Worm (Caenorhabditis elegans): ENCODE results near the gene Y57G7A.11.

Gene Y57G7A.11

DNA sequence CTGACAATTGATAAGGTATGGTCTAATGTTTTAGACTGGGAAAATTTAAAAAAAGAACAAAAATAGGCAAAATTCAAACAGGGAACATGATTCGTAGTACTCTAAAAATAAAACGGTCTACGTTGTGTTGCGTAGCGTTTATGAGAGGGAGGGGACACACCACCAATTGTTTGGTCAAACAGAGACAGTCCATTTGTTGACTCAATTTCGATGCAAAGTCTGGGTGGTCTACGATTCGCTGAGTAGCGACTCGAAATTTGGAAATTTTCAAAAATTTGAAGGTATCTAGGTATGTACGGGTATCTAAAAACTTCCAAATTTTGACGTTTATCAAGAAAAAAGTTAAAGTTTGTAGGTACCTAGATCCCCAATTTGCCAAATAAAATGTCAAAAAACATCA lies 30.9 kb downstream of the Y57G7A.11 start:
- TF ChIP-seq tbx-37 (GFP tag; conservative IDR thresholded peaks at IDR 0.05) (no peak), hmg-4 (GFP tag; optimal IDR thresholded peaks at IDR 0.05) (no peak), hmbx-1 (tag; optimal IDR thresholded peaks at IDR 0.05) (no peak), pes-1 (GFP tag; IDR thresholded peaks at IDR 0.05) (no peak), ama-1 (optimal IDR thresholded peaks at IDR 0.05) (no peak), sea-1 (GFP tag; conservative IDR thresholded peaks at IDR 0.05) (no peak), tra-4 (tag; optimal IDR thresholded peaks at IDR 0.05) (no peak), aly-1 (tag; optimal IDR thresholded peaks at IDR 0.05) (no peak), ets-7 (tag; optimal IDR thresholded peaks at IDR 0.05) (no peak), tbx-11 (GFP tag; IDR thresholded peaks at IDR 0.05) (no peak), F13C5.2 (tag; optimal IDR thresholded peaks at IDR 0.05) (no peak), B0310.2 (tag; optimal IDR thresholded peaks at IDR 0.05) (no peak), hnd-1 (tag; optimal IDR thresholded peaks at IDR 0.05) (no peak), flt-1 (GFP tag; IDR thresholded peaks at IDR 0.05) (no peak), ceh-13 (GFP tag; optimal IDR thresholded peaks at IDR 0.05) (no peak), ceh-36 (tag; optimal IDR thresholded peaks at IDR 0.05) (no peak), scrt-1 (GFP tag; IDR thresholded peaks at IDR 0.05) (no peak)

DNA sequence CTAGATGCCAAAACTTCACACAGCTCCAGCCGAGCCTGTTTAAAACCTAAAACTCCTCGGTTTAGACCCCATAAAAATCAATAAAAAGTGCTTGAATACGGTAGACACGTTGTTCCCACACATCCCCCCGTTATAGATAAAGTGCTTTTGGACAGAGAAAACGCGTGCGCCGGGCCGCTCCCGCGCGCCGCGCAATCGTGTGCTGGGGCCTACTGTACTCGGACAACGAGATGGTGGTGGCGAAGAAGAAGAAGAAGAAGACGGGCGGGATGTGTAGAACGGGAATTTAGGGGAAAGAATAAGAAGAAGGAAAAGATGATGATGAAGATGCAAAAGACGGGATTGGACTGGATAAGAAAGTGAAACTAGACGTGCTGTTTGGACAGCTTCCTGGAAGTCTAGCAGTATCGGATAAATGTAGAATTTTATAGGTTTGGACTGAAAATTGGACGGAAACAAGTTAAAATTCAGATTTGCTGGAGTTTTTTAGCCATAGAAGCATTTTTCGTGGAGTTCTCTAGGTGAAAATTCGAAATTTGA lies 32.2 kb downstream of the Y57G7A.11 start:
- TF ChIP-seq F13C5.2 (tag; optimal IDR thresholded peaks at IDR 0.05) (no peak), aly-1 (tag; optimal IDR thresholded peaks at IDR 0.05) (no peak), ets-7 (tag; optimal IDR thresholded peaks at IDR 0.05) (no peak), hmg-4 (GFP tag; optimal IDR thresholded peaks at IDR 0.05) (peak; percentile 8), sea-1 (GFP tag; conservative IDR thresholded peaks at IDR 0.05) (no peak)

DNA sequence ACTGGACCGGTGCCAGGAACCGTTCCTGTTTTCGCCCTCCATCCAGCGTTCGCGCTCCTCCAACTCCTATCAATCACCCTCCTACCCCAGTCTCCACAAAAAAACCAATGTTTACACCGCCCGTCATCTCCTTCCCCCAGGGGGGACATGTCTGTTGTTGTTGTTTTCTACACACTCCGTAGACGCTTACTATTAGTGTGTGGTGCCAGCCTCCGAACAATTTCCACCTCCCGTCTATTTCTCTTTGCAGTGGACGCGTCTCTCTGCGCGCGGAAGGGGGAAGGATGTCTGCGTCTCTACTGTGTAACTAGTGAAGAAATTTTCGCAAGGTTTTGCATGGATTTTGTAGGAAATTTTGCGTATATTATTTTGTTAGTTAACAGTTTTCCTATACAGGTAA lies 34.2 kb downstream of the Y57G7A.11 start:
- peak; percentile 18 for TF ChIP-seq hmg-4 (GFP tag; optimal IDR thresholded peaks at IDR 0.05)
- TF ChIP-seq F13C5.2 (tag; optimal IDR thresholded peaks at IDR 0.05), result peak; percentile 32
- peak; percentile 29 for TF ChIP-seq aly-1 (tag; optimal IDR thresholded peaks at IDR 0.05)
- TF ChIP-seq ceh-13 (GFP tag; optimal IDR thresholded peaks at IDR 0.05), result no peak

DNA sequence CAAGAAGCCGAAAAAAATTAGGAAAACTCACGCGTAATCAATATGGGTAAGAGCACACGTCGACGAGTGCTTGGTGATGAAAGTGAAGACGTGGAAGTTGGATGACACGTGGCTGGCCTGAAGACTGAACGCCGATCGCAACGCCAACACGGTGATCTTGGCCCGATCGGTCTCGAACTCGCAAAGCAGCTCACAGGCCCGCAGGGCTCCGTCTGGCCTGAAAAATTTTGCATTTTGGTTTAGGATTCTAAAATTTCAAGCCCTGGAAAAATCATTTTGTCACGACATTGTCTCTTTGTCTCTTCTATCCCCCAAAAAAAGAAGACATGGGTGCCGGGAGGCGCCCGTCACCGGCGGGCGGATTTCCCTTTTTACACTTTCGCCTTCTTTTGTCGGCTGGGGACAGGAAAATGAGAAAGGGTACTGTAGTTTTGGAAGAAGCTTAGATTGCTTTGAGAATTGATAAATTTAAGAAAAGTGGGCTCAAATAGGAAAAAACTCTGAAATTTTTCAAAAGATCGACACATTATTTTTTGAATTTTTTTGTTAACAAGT lies 35.4 kb downstream of the Y57G7A.11 start:
- TF ChIP-seq tbx-37 (GFP tag; conservative IDR thresholded peaks at IDR 0.05) (no peak), scrt-1 (GFP tag; IDR thresholded peaks at IDR 0.05) (0 out of 2 replicates have a peak, but pooled peaks have one; percentile 24), B0310.2 (tag; optimal IDR thresholded peaks at IDR 0.05) (no peak), pes-1 (GFP tag; IDR thresholded peaks at IDR 0.05) (peak; percentile 17; the same call in 1 of the 2 replicates)

DNA sequence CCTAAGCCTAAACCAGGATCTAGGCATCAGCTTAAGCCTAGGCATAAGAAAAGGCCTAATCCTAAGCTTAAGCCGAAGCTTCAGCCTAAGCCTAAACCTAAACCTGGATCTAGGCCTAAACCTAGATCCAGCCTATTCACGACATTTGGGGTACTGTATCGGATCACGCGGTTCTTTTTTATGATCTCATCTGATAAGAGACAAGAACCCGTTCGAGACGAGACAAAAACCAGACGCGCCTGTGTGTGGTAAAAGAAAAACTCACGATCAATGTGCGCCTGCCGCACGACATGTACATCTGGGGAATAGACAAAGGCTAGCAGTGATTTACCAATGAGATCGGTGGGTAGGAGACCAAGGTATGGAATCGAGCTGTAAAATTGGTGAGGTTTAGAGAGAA lies 36.2 kb downstream of the Y57G7A.11 start:
- no peak for TF ChIP-seq hmg-4 (GFP tag; optimal IDR thresholded peaks at IDR 0.05)
- no peak for TF ChIP-seq hnd-1 (tag; optimal IDR thresholded peaks at IDR 0.05)
- no peak for TF ChIP-seq pes-1 (GFP tag; IDR thresholded peaks at IDR 0.05)
- TF ChIP-seq tbx-37 (GFP tag; conservative IDR thresholded peaks at IDR 0.05), result no peak
- TF ChIP-seq ets-7 (tag; optimal IDR thresholded peaks at IDR 0.05), result no peak
- TF ChIP-seq hmbx-1 (tag; optimal IDR thresholded peaks at IDR 0.05), result no peak
- TF ChIP-seq ceh-36 (tag; optimal IDR thresholded peaks at IDR 0.05), result no peak
- no peak for TF ChIP-seq ama-1 (optimal IDR thresholded peaks at IDR 0.05)

DNA sequence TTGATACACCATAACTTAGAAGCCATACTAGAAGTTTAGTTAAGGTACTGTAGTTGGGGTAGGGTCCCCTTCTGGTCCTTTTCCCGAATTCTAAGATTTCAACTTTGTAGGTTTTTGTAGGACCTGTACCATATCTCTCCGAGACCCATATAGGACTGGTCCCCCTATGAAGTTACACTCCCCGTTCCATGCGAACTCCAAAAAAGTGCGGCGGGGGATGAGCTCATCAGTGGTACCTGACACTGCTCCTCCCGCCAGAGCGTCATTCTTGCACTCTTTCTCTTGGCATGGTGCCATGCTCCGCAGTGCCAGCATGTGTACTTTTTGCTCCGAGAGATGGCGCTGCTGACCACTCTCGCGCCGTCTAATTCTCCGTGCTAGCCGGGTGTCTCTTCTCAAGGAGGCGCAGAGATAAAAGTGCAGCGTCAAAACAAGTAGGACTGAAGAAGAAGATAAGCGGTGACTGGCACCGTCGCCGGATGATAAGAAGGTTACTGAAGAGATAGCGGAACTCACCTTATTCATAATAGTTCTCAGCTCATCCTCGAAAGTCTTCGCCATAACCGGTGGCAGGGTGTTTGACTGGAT lies 37.2 kb downstream of the Y57G7A.11 start:
- 0 out of 2 replicates have a peak, but pooled peaks have one; percentile 42 for TF ChIP-seq scrt-1 (GFP tag; IDR thresholded peaks at IDR 0.05)
- TF ChIP-seq hmg-4 (GFP tag; optimal IDR thresholded peaks at IDR 0.05), result no peak

DNA sequence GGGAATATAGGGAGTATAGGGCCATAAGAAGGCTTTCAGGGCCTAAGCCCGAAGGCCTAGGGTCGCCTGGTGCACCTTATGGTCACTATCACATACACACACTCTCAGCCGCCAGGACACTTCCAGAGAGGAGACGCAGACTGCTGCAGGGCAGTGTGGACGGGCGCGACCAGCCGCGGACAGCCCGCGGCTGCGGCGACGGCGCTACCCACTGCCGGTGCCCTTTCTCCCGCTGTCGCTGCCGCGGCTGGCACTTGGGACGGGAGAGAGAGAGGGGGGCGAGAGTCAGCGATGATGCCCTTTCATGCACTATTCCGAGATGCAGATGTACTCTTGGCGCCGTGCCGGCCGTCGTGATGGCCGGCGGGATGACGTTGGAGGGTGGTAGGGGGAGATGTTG lies 38.8 kb downstream of the Y57G7A.11 start:
- TF ChIP-seq ceh-13 (GFP tag; optimal IDR thresholded peaks at IDR 0.05) (no peak), tbx-11 (GFP tag; IDR thresholded peaks at IDR 0.05) (no peak), scrt-1 (GFP tag; IDR thresholded peaks at IDR 0.05) (no peak), tra-4 (tag; optimal IDR thresholded peaks at IDR 0.05) (no peak), hmbx-1 (tag; optimal IDR thresholded peaks at IDR 0.05) (no peak), ama-1 (optimal IDR thresholded peaks at IDR 0.05) (no peak), hnd-1 (tag; optimal IDR thresholded peaks at IDR 0.05) (no peak), pes-1 (GFP tag; IDR thresholded peaks at IDR 0.05) (no peak; the same call in 1 of the 2 replicates), aly-1 (tag; optimal IDR thresholded peaks at IDR 0.05) (no peak), sea-1 (GFP tag; conservative IDR thresholded peaks at IDR 0.05) (no peak), ets-7 (tag; optimal IDR thresholded peaks at IDR 0.05) (no peak), F13C5.2 (tag; optimal IDR thresholded peaks at IDR 0.05) (no peak), ceh-36 (tag; optimal IDR thresholded peaks at IDR 0.05) (no peak), hmg-4 (GFP tag; optimal IDR thresholded peaks at IDR 0.05) (no peak), B0310.2 (tag; optimal IDR thresholded peaks at IDR 0.05) (no peak), flt-1 (GFP tag; IDR thresholded peaks at IDR 0.05) (no peak)

DNA sequence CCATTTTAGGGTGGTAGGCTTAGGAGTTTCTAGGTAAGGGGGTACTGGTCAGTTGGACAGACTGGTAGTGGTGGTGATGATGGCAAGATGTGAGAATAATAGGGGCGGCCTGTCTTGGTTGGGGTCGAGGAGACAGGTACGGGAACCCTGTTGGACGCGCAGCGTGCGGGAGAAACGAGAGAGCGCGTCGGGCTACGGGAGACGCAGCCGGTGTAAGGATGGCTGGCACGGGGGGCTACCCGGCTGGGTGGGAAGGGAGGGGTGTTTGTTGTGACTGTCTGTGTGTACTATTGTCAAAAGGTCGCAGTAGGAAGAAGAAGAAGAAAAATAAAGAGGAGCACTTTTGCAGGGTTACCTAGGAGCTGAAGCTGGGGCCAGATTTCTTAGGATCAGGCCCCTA lies 40.2 kb downstream of the Y57G7A.11 start:
- TF ChIP-seq pes-1 (GFP tag; IDR thresholded peaks at IDR 0.05) (no peak), tbx-37 (GFP tag; conservative IDR thresholded peaks at IDR 0.05) (no peak), hmg-4 (GFP tag; optimal IDR thresholded peaks at IDR 0.05) (no peak), ceh-13 (GFP tag; optimal IDR thresholded peaks at IDR 0.05) (no peak), sea-1 (GFP tag; conservative IDR thresholded peaks at IDR 0.05) (no peak), tbx-11 (GFP tag; IDR thresholded peaks at IDR 0.05) (no peak), aly-1 (tag; optimal IDR thresholded peaks at IDR 0.05) (no peak), scrt-1 (GFP tag; IDR thresholded peaks at IDR 0.05) (no peak), ama-1 (optimal IDR thresholded peaks at IDR 0.05) (no peak), ets-7 (tag; optimal IDR thresholded peaks at IDR 0.05) (no peak), flt-1 (GFP tag; IDR thresholded peaks at IDR 0.05) (no peak), F13C5.2 (tag; optimal IDR thresholded peaks at IDR 0.05) (no peak), tra-4 (tag; optimal IDR thresholded peaks at IDR 0.05) (no peak), hmbx-1 (tag; optimal IDR thresholded peaks at IDR 0.05) (no peak)

All from whole organism, early embryonic.